Fruit fly (Drosophila melanogaster): Measurements from ENCODE around the gene CG9368.

Gene CG9368

DNA sequence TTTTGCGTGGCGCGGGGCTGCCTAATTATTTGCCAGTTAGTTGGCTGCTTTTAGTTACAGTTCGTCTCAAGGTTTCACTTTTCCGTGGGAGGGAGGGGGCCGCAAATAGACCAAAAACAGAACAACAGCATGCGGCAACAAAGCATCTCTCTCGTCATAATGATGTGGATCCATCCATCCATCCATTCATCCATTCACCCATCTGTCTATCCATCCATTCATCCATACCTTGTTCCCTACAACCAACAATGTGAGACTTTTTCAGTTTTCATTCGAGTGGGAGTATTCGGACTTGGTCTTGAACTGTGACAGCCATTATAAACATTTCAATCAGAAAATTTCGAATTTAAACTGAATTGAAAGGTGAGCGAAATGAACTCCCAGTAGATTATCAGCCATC is 22.1 kb upstream of the CG9368 start:
- TF ChIP-seq ey (GFP tag; optimal IDR thresholded peaks at IDR 0.05): no peak
- no peak for TF ChIP-seq Hr83 (GFP tag; optimal IDR thresholded peaks at IDR 0.05; ENCODE audit: poor library complexity, severe bottlenecking)
- no peak for TF ChIP-seq Myc (optimal IDR thresholded peaks at IDR 0.05)
- TF ChIP-seq Hnf4 (GFP tag; optimal IDR thresholded peaks at IDR 0.05): no peak
- TF ChIP-seq Sp1 (GFP tag; optimal IDR thresholded peaks at IDR 0.05): no peak
- no peak for TF ChIP-seq GATAd (GFP tag; optimal IDR thresholded peaks at IDR 0.05)
- no peak for TF ChIP-seq CG32264 (GFP tag; optimal IDR thresholded peaks at IDR 0.05)
- TF ChIP-seq psq (GFP tag; optimal IDR thresholded peaks at IDR 0.05): no peak
- TF ChIP-seq lola (GFP tag; optimal IDR thresholded peaks at IDR 0.05): no peak
- TF ChIP-seq Dfd (GFP tag; optimal IDR thresholded peaks at IDR 0.05): no peak
- TF ChIP-seq foxo (GFP tag; optimal IDR thresholded peaks at IDR 0.05): no peak
- TF ChIP-seq Hr78 (GFP tag; optimal IDR thresholded peaks at IDR 0.05): no peak

DNA sequence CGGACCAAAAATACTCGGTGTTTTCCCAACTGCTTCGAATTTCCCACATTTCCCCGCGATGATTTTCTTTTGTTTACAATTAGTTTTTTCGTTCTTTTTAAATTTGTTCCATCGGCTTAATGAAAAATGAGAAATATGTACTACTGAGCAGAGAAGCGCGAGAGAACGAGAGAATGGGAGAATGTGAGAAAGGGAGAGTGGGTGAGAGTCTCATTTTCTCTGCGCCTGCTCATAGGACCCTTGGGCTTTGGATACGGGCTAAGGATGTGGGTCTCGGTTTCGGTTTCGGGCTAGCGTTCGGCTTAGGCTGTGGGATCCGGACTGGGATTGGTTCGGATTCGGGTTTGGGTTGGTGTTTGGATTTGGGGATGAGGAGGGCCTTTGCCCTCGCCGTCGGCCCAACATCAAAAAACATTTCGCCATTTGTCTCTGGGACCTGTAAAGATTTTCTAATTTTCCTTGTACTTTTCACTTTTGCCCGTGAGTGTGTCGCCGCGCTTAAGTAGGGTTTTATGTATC is 20.7 kb upstream of the CG9368 start:
- TF ChIP-seq Dif (GFP tag; optimal IDR thresholded peaks at IDR 0.05; ENCODE audit: partially characterized antibody) (no peak), GATAd (GFP tag; optimal IDR thresholded peaks at IDR 0.05) (no peak), Sp1 (GFP tag; optimal IDR thresholded peaks at IDR 0.05) (no peak), Abd-B (GFP tag; optimal IDR thresholded peaks at IDR 0.05) (no peak)

- no peak for TF ChIP-seq HLH106 (tag; optimal IDR thresholded peaks at IDR 0.05)
- TF ChIP-seq dmrt93B (GFP tag; optimal IDR thresholded peaks at IDR 0.05): no peak
- TF ChIP-seq Hnf4 (GFP tag; optimal IDR thresholded peaks at IDR 0.05): no peak
- no peak for TF ChIP-seq woc (GFP tag; optimal IDR thresholded peaks at IDR 0.05)
- TF ChIP-seq usp (GFP tag; optimal IDR thresholded peaks at IDR 0.05): no peak
These were observed 17.0 kb upstream of the CG9368 start, which contains the start of gene Shal for dm6 chr3L:19584369-19584915. TSS of gene Shal (minus strand) at chr3L:19584568.

DNA sequence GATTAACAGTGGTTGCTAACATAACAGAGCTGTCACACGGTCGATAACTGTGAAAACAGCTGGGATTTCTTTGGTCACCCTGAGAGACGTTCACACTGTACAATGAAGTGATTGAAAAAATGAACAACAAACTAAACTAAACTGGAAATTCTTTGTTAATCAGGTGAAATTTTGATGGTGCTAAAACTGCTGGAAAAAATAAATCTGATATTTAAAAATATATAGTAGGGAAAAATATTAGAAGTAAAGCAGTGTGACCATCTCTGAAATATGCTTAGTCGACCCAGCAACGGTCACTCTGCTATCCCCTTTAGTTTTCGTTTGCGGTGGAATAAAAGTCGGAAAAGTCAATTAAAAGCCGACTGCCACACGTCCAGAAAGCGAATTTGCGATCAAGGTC is 15.5 kb upstream of the CG9368 start, which contains the start of the genes CG9231 and CG9330:
Gene CG9231 (minus strand): TSS at position 25 of the 400 bp plus-strand sequence.
Gene CG9330 (plus strand): TSS at position 275 of the 400 bp plus-strand sequence.
- TF ChIP-seq Mio (GFP tag; optimal IDR thresholded peaks at IDR 0.05) (no peak), dl (GFP tag; optimal IDR thresholded peaks at IDR 0.05; ENCODE audit: insufficient read depth in 1 of 2, partially characterized antibody in 2 of 2) (no peak), Hr83 (GFP tag; optimal IDR thresholded peaks at IDR 0.05; ENCODE audit: poor library complexity, severe bottlenecking) (no peak), dmrt93B (GFP tag; optimal IDR thresholded peaks at IDR 0.05) (no peak), foxo (GFP tag; optimal IDR thresholded peaks at IDR 0.05) (peak in 1 of 2 experiments; percentile 41), fru (GFP tag; optimal IDR thresholded peaks at IDR 0.05) (peak; percentile 74), woc (GFP tag; optimal IDR thresholded peaks at IDR 0.05) (no peak), psq (GFP tag; optimal IDR thresholded peaks at IDR 0.05) (peak; percentile 26), Hnf4 (GFP tag; optimal IDR thresholded peaks at IDR 0.05) (peak; percentile 56), Rel (GFP tag; optimal IDR thresholded peaks at IDR 0.05) (no peak), Rel (tag; optimal IDR thresholded peaks at IDR 0.05) (peak; percentile 55), N (GFP tag; optimal IDR thresholded peaks at IDR 0.05) (no peak), sv (GFP tag; optimal IDR thresholded peaks at IDR 0.05) (peak; percentile 8), br (GFP tag; optimal IDR thresholded peaks at IDR 0.05) (peak; percentile 22), Jra (GFP tag; optimal IDR thresholded peaks at IDR 0.05) (peak; percentile 73), jim (GFP tag; optimal IDR thresholded peaks at IDR 0.05) (no peak), Abd-B (GFP tag; optimal IDR thresholded peaks at IDR 0.05) (no peak), Myc (optimal IDR thresholded peaks at IDR 0.05) (no peak), HLH106 (tag; optimal IDR thresholded peaks at IDR 0.05) (peak; percentile 26), rgr (GFP tag; optimal IDR thresholded peaks at IDR 0.05) (peak; percentile 10), h (GFP tag; optimal IDR thresholded peaks at IDR 0.05) (peak; percentile 64), brk (GFP tag; optimal IDR thresholded peaks at IDR 0.05) (peak; percentile 33), sage (GFP tag; optimal IDR thresholded peaks at IDR 0.05) (no peak), Sp1 (GFP tag; optimal IDR thresholded peaks at IDR 0.05) (peak; percentile 16), CG9705 (GFP tag; optimal IDR thresholded peaks at IDR 0.05) (peak; percentile 12), usp (GFP tag; optimal IDR thresholded peaks at IDR 0.05) (no peak), tai (GFP tag; optimal IDR thresholded peaks at IDR 0.05) (peak; percentile 62), pan (optimal IDR thresholded peaks at IDR 0.05) (no peak), ey (GFP tag; optimal IDR thresholded peaks at IDR 0.05) (peak; percentile 24), CG32264 (GFP tag; optimal IDR thresholded peaks at IDR 0.05) (no peak), dsf (GFP tag; optimal IDR thresholded peaks at IDR 0.05; ENCODE audit: borderline replicate concordance) (peak; percentile 12), OdsH (GFP tag; optimal IDR thresholded peaks at IDR 0.05) (peak; percentile 16)

All from whole organism, wandering third instar larva.